Fruit fly (Drosophila melanogaster) ovary, adult (tissue): ENCODE data around the gene Set2.

Experiments used
- CG17801 ChIP-seq: fragments of 200-800 bp; optimal IDR thresholded peaks from 2 replicates; lab custom pipeline; 2019; ENCODE audit warnings: missing biosample characterization, mild to moderate bottlenecking, missing genetic modification characterization, moderate library complexity; ENCODE audit not compliant: partially characterized antibody

The Set2 gene

dm6 chrX:13403962-13404830 lies 8.8 kb upstream of the Set2 start, which contains the start of gene GstT4:
Gene GstT4 (plus strand): TSS chrX:13404749.
- TF ChIP-seq CG17801 (GFP tag; lab: Kevin White, UChicago), result peak; percentile 27

dm6 chrX:13406293-13406692 lies 6.7 kb upstream of the Set2 start:
- no peak for TF ChIP-seq CG17801 (GFP tag; lab: Kevin White, UChicago)

- TF ChIP-seq CG17801 (GFP tag; lab: Kevin White, UChicago), result no peak
These were observed 5.4 kb upstream of the Set2 start for dm6 chrX:13407673-13408072.

dm6 chrX:13410887-13411286 lies 2.2 kb upstream of the Set2 start:
- TF ChIP-seq CG17801 (GFP tag; lab: Kevin White, UChicago), result no peak

dm6 chrX:13411376-13411973 lies 1.6 kb upstream of the Set2 start:
- no peak for TF ChIP-seq CG17801 (GFP tag; lab: Kevin White, UChicago)

- no peak for TF ChIP-seq CG17801 (GFP tag; lab: Kevin White, UChicago)
These were observed 8.0 kb downstream of the Set2 start for dm6 chrX:13421059-13421458.

- TF ChIP-seq CG17801 (GFP tag; lab: Kevin White, UChicago), result no peak
These were observed 21.0 kb downstream of the Set2 start for dm6 chrX:13434065-13434464.

dm6 chrX:13444687-13445086 lies 31.6 kb downstream of the Set2 start:
- TF ChIP-seq CG17801 (GFP tag; lab: Kevin White, UChicago), result no peak

dm6 chrX:13445695-13446094 lies 32.7 kb downstream of the Set2 start, which contains the start of gene Neto:
Gene Neto (plus strand): TSS chrX:13445903.
- TF ChIP-seq CG17801 (GFP tag; lab: Kevin White, UChicago), result no peak

dm6 chrX:13447438-13447837 lies 34.4 kb downstream of the Set2 start:
- TF ChIP-seq CG17801 (GFP tag; lab: Kevin White, UChicago), result no peak

dm6 chrX:13450754-13451153 lies 37.7 kb downstream of the Set2 start:
- TF ChIP-seq CG17801 (GFP tag; lab: Kevin White, UChicago), result no peak

- TF ChIP-seq CG17801 (GFP tag; lab: Kevin White, UChicago), result no peak
These were observed 44.5 kb downstream of the Set2 start, which contains the start of gene CG34324 for dm6 chrX:13457563-13457962. Gene CG34324 (minus strand): TSS chrX:13457663.
